Worm (Caenorhabditis elegans) whole organism, L3 larva: ENCODE data around the gene B0334.10.

ENCODE experiments used
- R02D3.7 ChIP-seq: fragments of 150-350 bp; optimal IDR thresholded peaks from 2 replicates; lab custom pipeline; 2014; ENCODE audit warnings: missing biosample characterization, missing genetic modification characterization
- ZK546.5 ChIP-seq: sonication (generic microtip); optimal IDR thresholded peaks from 2 replicates; lab custom pipeline; 2017; ENCODE audit warnings: missing biosample characterization, missing genetic modification characterization
- ama-1 ChIP-seq: fragments of 150-350 bp; optimal IDR thresholded peaks from 2 replicates; lab custom pipeline; 2018
- ceh-16 ChIP-seq: sonication (generic microtip); optimal IDR thresholded peaks from 2 replicates; lab custom pipeline; 2017; ENCODE audit warnings: missing biosample characterization, missing genetic modification characterization
- ceh-28 ChIP-seq: fragments of 150-350 bp; optimal IDR thresholded peaks from 2 replicates; lab custom pipeline; 2014; ENCODE audit warnings: missing biosample characterization, missing genetic modification reagents, missing genetic modification characterization
- ceh-82 ChIP-seq: fragments of 150-350 bp; optimal IDR thresholded peaks from 2 replicates; lab custom pipeline; 2014; ENCODE audit warnings: missing biosample characterization, missing genetic modification characterization
- ceh-9 ChIP-seq: sonication (generic microtip); optimal IDR thresholded peaks from 2 replicates; lab custom pipeline; 2018; ENCODE audit warnings: missing biosample characterization, missing genetic modification characterization
- daf-12 ChIP-seq: fragments of 150-350 bp; optimal IDR thresholded peaks from 2 replicates; lab custom pipeline; 2014; ENCODE audit warnings: missing biosample characterization, missing genetic modification reagents, missing genetic modification characterization
- egl-27 ChIP-seq: sonication (generic microtip); optimal IDR thresholded peaks from 4 replicates; lab custom pipeline; 2017; ENCODE audit warnings: missing biosample characterization, missing genetic modification reagents, missing genetic modification characterization
- egl-5 ChIP-seq: fragments of 150-350 bp; optimal IDR thresholded peaks from 2 replicates; lab custom pipeline; 2017; ENCODE audit warnings: missing biosample characterization, missing genetic modification reagents, missing genetic modification characterization, inconsistent platforms
- elt-1 ChIP-seq: fragments of 150-350 bp; optimal IDR thresholded peaks from 2 replicates; lab custom pipeline; 2014; ENCODE audit warnings: missing biosample characterization, missing genetic modification characterization
- elt-2 ChIP-seq: sonication (generic microtip); optimal IDR thresholded peaks from 2 replicates; lab custom pipeline; 2016; ENCODE audit warnings: missing genetic modification reagents, mild to moderate bottlenecking, missing genetic modification characterization, missing compliant biosample characterization
- elt-3 ChIP-seq, 3 experiments: fragments of 150-350 bp in 1 of 3; sonication (generic microtip) in 2 of 3; optimal IDR thresholded peaks; 2 replicates in 2 of 3; 4 replicates in 1 of 3; lab custom pipeline; 2014 to 2017; ENCODE audit warnings: missing biosample characterization in 3 of 3, missing genetic modification characterization in 3 of 3
- eor-1 ChIP-seq, 2 experiments: fragments of 150-350 bp; optimal IDR thresholded peaks; 2 replicates each; lab custom pipeline; 2014 to 2018; ENCODE audit warnings: missing biosample characterization in 2 of 2, missing genetic modification characterization in 2 of 2
- fkh-10 ChIP-seq: sonication (generic microtip); optimal IDR thresholded peaks from 2 replicates; lab custom pipeline; 2017; ENCODE audit warnings: missing biosample characterization, missing genetic modification reagents, missing genetic modification characterization
- fkh-2 ChIP-seq: fragments of 150-350 bp; optimal IDR thresholded peaks from 2 replicates; lab custom pipeline; 2014; ENCODE audit warnings: missing biosample characterization, missing genetic modification reagents, missing genetic modification characterization
- fos-1 ChIP-seq: fragments of 150-350 bp; optimal IDR thresholded peaks from 2 replicates; lab custom pipeline; 2014; ENCODE audit warnings: missing biosample characterization, missing genetic modification characterization
- hmg-11 ChIP-seq: sonication (generic microtip); optimal IDR thresholded peaks from 2 replicates; lab custom pipeline; 2016; ENCODE audit warnings: missing genetic modification characterization, missing compliant biosample characterization
- jun-1 ChIP-seq: fragments of 150-350 bp; optimal IDR thresholded peaks from 2 replicates; lab custom pipeline; 2014; ENCODE audit warnings: missing biosample characterization, missing genetic modification reagents, missing genetic modification characterization
- lin-15B ChIP-seq: fragments of 150-350 bp; optimal IDR thresholded peaks from 2 replicates; lab custom pipeline; 2014; ENCODE audit warnings: missing biosample characterization, missing genetic modification characterization
- lin-39 ChIP-seq: fragments of 150-350 bp; optimal IDR thresholded peaks from 2 replicates; lab custom pipeline; 2018; ENCODE audit warnings: missing biosample characterization, missing genetic modification reagents, missing genetic modification characterization
- lsy-12 ChIP-seq: sonication (generic microtip); optimal IDR thresholded peaks from 2 replicates; lab custom pipeline; 2016; ENCODE audit warnings: mild to moderate bottlenecking, missing genetic modification characterization, missing compliant biosample characterization
- mdl-1 ChIP-seq: fragments of 150-350 bp; optimal IDR thresholded peaks from 2 replicates; lab custom pipeline; 2014; ENCODE audit warnings: missing biosample characterization, missing genetic modification characterization
- mml-1 ChIP-seq: fragments of 150-350 bp; sonication (generic microtip); optimal IDR thresholded peaks from 3 replicates; lab custom pipeline; 2014; ENCODE audit warnings: missing biosample characterization, missing genetic modification characterization
- nfya-1 ChIP-seq: sonication (generic microtip); optimal IDR thresholded peaks from 2 replicates; lab custom pipeline; 2017; ENCODE audit warnings: missing genetic modification characterization, mild to moderate bottlenecking, missing compliant biosample characterization, antibody characterized with exemption, moderate library complexity; ENCODE audit not compliant: insufficient read depth
- nhr-11 ChIP-seq: fragments of 150-350 bp; optimal IDR thresholded peaks from 2 replicates; lab custom pipeline; 2014; ENCODE audit warnings: missing biosample characterization, missing genetic modification characterization
- nhr-12 ChIP-seq: fragments of 150-350 bp; optimal IDR thresholded peaks from 2 replicates; lab custom pipeline; 2014; ENCODE audit warnings: missing biosample characterization, missing genetic modification characterization
- nhr-23 ChIP-seq: fragments of 150-350 bp; optimal IDR thresholded peaks from 2 replicates; lab custom pipeline; 2014; ENCODE audit warnings: missing biosample characterization, missing genetic modification reagents, missing genetic modification characterization
- nhr-237 ChIP-seq: fragments of 150-350 bp; optimal IDR thresholded peaks from 2 replicates; lab custom pipeline; 2014; ENCODE audit warnings: missing biosample characterization, missing genetic modification characterization
- nhr-25 ChIP-seq: sonication (generic microtip); optimal IDR thresholded peaks from 2 replicates; lab custom pipeline; 2017; ENCODE audit warnings: missing biosample characterization, missing genetic modification characterization
- nhr-28 ChIP-seq: fragments of 150-350 bp; optimal IDR thresholded peaks from 2 replicates; lab custom pipeline; 2014; ENCODE audit warnings: missing biosample characterization, missing genetic modification characterization
- nhr-43 ChIP-seq: sonication (generic microtip); optimal IDR thresholded peaks from 2 replicates; lab custom pipeline; 2016; ENCODE audit warnings: mild to moderate bottlenecking, missing genetic modification characterization, missing compliant biosample characterization; ENCODE audit not compliant: poor library complexity, severe bottlenecking
- nhr-67 ChIP-seq: fragments of 150-350 bp; optimal IDR thresholded peaks from 2 replicates; lab custom pipeline; 2014; ENCODE audit warnings: missing biosample characterization, missing genetic modification characterization
- nhr-76 ChIP-seq: fragments of 150-350 bp; sonication (generic microtip); optimal IDR thresholded peaks from 5 replicates; lab custom pipeline; 2014; ENCODE audit warnings: missing biosample characterization, missing genetic modification characterization
- nhr-77 ChIP-seq: fragments of 150-350 bp; optimal IDR thresholded peaks from 2 replicates; lab custom pipeline; 2014; ENCODE audit warnings: missing biosample characterization, missing genetic modification characterization
- pha-4 ChIP-seq: fragments of 150-350 bp; optimal IDR thresholded peaks from 2 replicates; lab custom pipeline; 2014; ENCODE audit warnings: missing biosample characterization, missing genetic modification reagents, missing genetic modification characterization
- pqm-1 ChIP-seq: fragments of 150-350 bp; optimal IDR thresholded peaks from 2 replicates; lab custom pipeline; 2017; ENCODE audit warnings: missing biosample characterization, missing genetic modification characterization, inconsistent platforms
- sea-2 ChIP-seq: fragments of 150-350 bp; sonication (generic microtip); optimal IDR thresholded peaks from 4 replicates; lab custom pipeline; 2014; ENCODE audit warnings: missing biosample characterization, missing genetic modification reagents, missing genetic modification characterization
- skn-1 ChIP-seq: fragments of 150-350 bp; optimal IDR thresholded peaks from 2 replicates; lab custom pipeline; 2014; ENCODE audit warnings: missing biosample characterization, missing genetic modification characterization
- snpc-4 ChIP-seq: fragments of 150-350 bp; optimal IDR thresholded peaks from 2 replicates; lab custom pipeline; 2014; ENCODE audit warnings: missing biosample characterization, missing genetic modification characterization
- tbx-2 ChIP-seq: sonication (generic microtip); optimal IDR thresholded peaks from 2 replicates; lab custom pipeline; 2016; ENCODE audit warnings: mild to moderate bottlenecking, missing genetic modification characterization, missing compliant biosample characterization
- unc-39 ChIP-seq: sonication (generic microtip); optimal IDR thresholded peaks from 4 replicates; lab custom pipeline; 2017; ENCODE audit warnings: missing biosample characterization, missing genetic modification characterization
- unc-62 ChIP-seq: fragments of 150-350 bp; sonication (generic microtip); optimal IDR thresholded peaks from 4 replicates; lab custom pipeline; 2014; ENCODE audit warnings: missing biosample characterization, missing genetic modification reagents, missing genetic modification characterization
- zag-1 ChIP-seq: fragments of 150-350 bp; optimal IDR thresholded peaks from 2 replicates; lab custom pipeline; 2014; ENCODE audit warnings: missing biosample characterization, missing genetic modification characterization
- ztf-11 ChIP-seq: fragments of 150-350 bp; optimal IDR thresholded peaks from 2 replicates; lab custom pipeline; 2014; ENCODE audit warnings: missing biosample characterization, missing genetic modification characterization
- ztf-4 ChIP-seq: fragments of 150-350 bp; optimal IDR thresholded peaks from 2 replicates; lab custom pipeline; 2014; ENCODE audit warnings: missing biosample characterization, missing genetic modification characterization

B0334.10 gene

ce11 chrII:11542958-11543357 is 24.7 kb downstream of the B0334.10 start:
- TF ChIP-seq elt-2 (no peak), daf-12 (tag; lab: Kevin White, UChicago) (no peak), nfya-1 (tag; lab: Kevin White, UChicago) (no peak), unc-62 (GFP tag; lab: Kevin White, UChicago) (no peak), mml-1 (tag; lab: Kevin White, UChicago) (no peak), ztf-11 (no peak), nhr-12 (tag; lab: Kevin White, UChicago) (no peak), hmg-11 (tag; lab: Kevin White, UChicago) (no peak)

- TF ChIP-seq nhr-43 (no peak), ama-1 (peak; percentile 3)
Observed at ce11 chrII:11544714-11545113, 26.4 kb downstream of the B0334.10 start, which contains the start of gene F54D5.9. F54D5.9 (minus strand) TSS chrII:11544828.

- peak; percentile 45 for TF ChIP-seq nhr-76
- TF ChIP-seq egl-5: no peak
- peak; percentile 71 for TF ChIP-seq ceh-82 (tag; lab: Kevin White, UChicago)
- peak; percentile 55 for TF ChIP-seq fos-1 (tag; lab: Kevin White, UChicago)
- peak; percentile 96 for TF ChIP-seq pha-4 (tag; lab: Kevin White, UChicago)
- TF ChIP-seq unc-62 (GFP tag; lab: Kevin White, UChicago): no peak
- no peak for TF ChIP-seq nhr-237 (tag; lab: Kevin White, UChicago)
- peak; percentile 73 for TF ChIP-seq snpc-4 (tag; lab: Kevin White, UChicago)
- peak; percentile 49 for TF ChIP-seq nhr-11
- peak; percentile 69 for TF ChIP-seq R02D3.7 (tag; lab: Kevin White, UChicago)
- TF ChIP-seq lin-15B: peak; percentile 92
- peak; percentile 88 for TF ChIP-seq jun-1
- TF ChIP-seq unc-39 (tag; lab: Kevin White, UChicago): no peak
- TF ChIP-seq hmg-11 (tag; lab: Kevin White, UChicago): peak; percentile 94
- TF ChIP-seq eor-1 (tag; optimal IDR thresholded peaks at IDR 0.05; lab: Kevin White, UChicago): peak in 1 of 2 experiments; percentile 84
- TF ChIP-seq mml-1 (tag; lab: Kevin White, UChicago): no peak
- peak; percentile 30 for TF ChIP-seq ceh-16 (tag; lab: Kevin White, UChicago)
- peak; percentile 61 for TF ChIP-seq nhr-77 (tag; lab: Kevin White, UChicago)
- TF ChIP-seq lin-39 (tag; lab: Kevin White, UChicago): peak; percentile 71
- peak; percentile 98 for TF ChIP-seq nhr-23
- peak; percentile 94 for TF ChIP-seq nhr-43
- TF ChIP-seq elt-2: peak; percentile 83
- TF ChIP-seq ZK546.5: peak; percentile 19
- TF ChIP-seq nfya-1 (tag; lab: Kevin White, UChicago): peak; percentile 93
- peak; percentile 87 for TF ChIP-seq ama-1
- no peak for TF ChIP-seq daf-12 (tag; lab: Kevin White, UChicago)
- TF ChIP-seq ztf-4: peak; percentile 72
- no peak for TF ChIP-seq nhr-28 (tag; lab: Kevin White, UChicago)
- TF ChIP-seq fkh-10 (GFP tag; lab: Kevin White, UChicago): peak; percentile 85
- TF ChIP-seq fkh-2 (tag; lab: Kevin White, UChicago): peak; percentile 75
- TF ChIP-seq zag-1 (tag; lab: Kevin White, UChicago): no peak
- TF ChIP-seq ceh-28 (tag; lab: Kevin White, UChicago): peak; percentile 81
- TF ChIP-seq elt-3 (tag; optimal IDR thresholded peaks at IDR 0.05; lab: Kevin White, UChicago): no peak
- peak; percentile 84 for TF ChIP-seq tbx-2 (tag; lab: Kevin White, UChicago)
- TF ChIP-seq skn-1 (tag; lab: Kevin White, UChicago): peak; percentile 68
- no peak for TF ChIP-seq sea-2 (GFP tag; lab: Kevin White, UChicago)
- TF ChIP-seq mdl-1: peak; percentile 54
- no peak for TF ChIP-seq ceh-9 (tag; lab: Kevin White, UChicago)
- TF ChIP-seq nhr-12 (tag; lab: Kevin White, UChicago): no peak
- peak; percentile 91 for TF ChIP-seq nhr-25 (tag; lab: Kevin White, UChicago)
- TF ChIP-seq pqm-1 (tag; lab: Kevin White, UChicago): peak; percentile 79
- TF ChIP-seq lsy-12 (tag; lab: Kevin White, UChicago): peak; percentile 98
- TF ChIP-seq nhr-67 (tag; lab: Kevin White, UChicago): no peak
- peak; percentile 47 for TF ChIP-seq elt-1 (tag; lab: Kevin White, UChicago)
- TF ChIP-seq egl-27: peak; percentile 91
Observed at ce11 chrII:11545299-11545951, 27.1 kb downstream of the B0334.10 start, which contains the start of gene dnj-13. dnj-13 (plus strand) TSS chrII:11545701.
